Fruit fly (Drosophila melanogaster) whole organism, wandering third instar larva: ENCODE results near the gene Bet3.

Source experiments
- HLH106 ChIP-seq: fragments of 200-800 bp; optimal IDR thresholded peaks from 3 replicates; lab custom pipeline; 2019; ENCODE audit warnings: missing biosample characterization, mild to moderate bottlenecking, missing genetic modification characterization, moderate library complexity
- usp ChIP-seq: fragments of >200 bp; optimal IDR thresholded peaks from 2 replicates; lab custom pipeline; 2017; ENCODE audit warnings: missing biosample characterization, missing genetic modification characterization

- TF ChIP-seq HLH106 (tag; lab: Kevin White, UChicago) (no peak), usp (GFP tag; lab: Kevin White, UChicago) (no peak)
Observed at dm6 chr3L:9399013-9399750, 42.9 kb downstream of the Bet3 start, which contains the start of gene CG4080.
